Worm (Caenorhabditis elegans) whole organism, young adult: ENCODE data around the gene srz-6.
A peak's percentile ranks its signal among the peaks of the same experiment; 100 is the strongest.

ENCODE experiments used
- C06A6.2 ChIP-seq: fragments of 200-800 bp; sonication (Bioruptor generic); conservative IDR thresholded peaks from 2 replicates; pipeline ENCODE4 v1.3.6; 2022; ENCODE audit warnings: missing genetic modification characterization, missing compliant biosample characterization
- T26A5.8 ChIP-seq: sonication (generic microtip); optimal IDR thresholded peaks from 2 replicates; lab custom pipeline; 2016; ENCODE audit warnings: missing genetic modification characterization, missing compliant biosample characterization
- Y53G8AR.9 ChIP-seq: fragments of 200-800 bp; sonication (Bioruptor generic); conservative IDR thresholded peaks from 2 replicates; pipeline ENCODE4 v1.3.6; 2022; ENCODE audit warnings: missing genetic modification reagents, missing genetic modification characterization, missing compliant biosample characterization
- ZK185.1 ChIP-seq: sonication (generic microtip); optimal IDR thresholded peaks from 2 replicates; lab custom pipeline; 2016; ENCODE audit warnings: mild to moderate bottlenecking, missing genetic modification characterization, missing compliant biosample characterization; ENCODE audit not compliant: poor library complexity, severe bottlenecking
- aptf-3 ChIP-seq: fragments of 200-800 bp; sonication (Bioruptor generic); IDR thresholded peaks from 2 replicates; pipeline ENCODE4 v1.3.6; 2022; ENCODE audit warnings: missing genetic modification characterization, missing compliant biosample characterization
- attf-6 ChIP-seq: fragments of 200-800 bp; sonication (Bioruptor generic); IDR thresholded peaks from 2 replicates; pipeline ENCODE4 v1.3.6; 2022; ENCODE audit warnings: missing genetic modification reagents, missing genetic modification characterization, missing compliant biosample characterization
- bed-1 ChIP-seq: fragments of 200-800 bp; sonication (Bioruptor generic); IDR thresholded peaks from 2 replicates; pipeline ENCODE4 v1.3.6; 2022; ENCODE audit warnings: missing genetic modification reagents, missing genetic modification characterization, missing compliant biosample characterization
- cebp-1 ChIP-seq, 2 experiments: fragments of 200-800 bp in 1 of 2; sonication (Bioruptor generic) in 1 of 2; sonication (generic microtip) in 1 of 2; IDR thresholded peaks in 1 of 2; optimal IDR thresholded peaks in 1 of 2; 2 replicates each; pipeline versions ENCODE4 v1.3.6 to Lab custom; 2017 to 2022; ENCODE audit warnings: missing compliant biosample characterization in 2 of 2, missing genetic modification characterization in 2 of 2, mild to moderate bottlenecking in 1 of 2, missing genetic modification reagents in 1 of 2, moderate library complexity in 1 of 2
- ceh-100 ChIP-seq: fragments of 200-800 bp; sonication (Bioruptor generic); IDR thresholded peaks from 2 replicates; pipeline ENCODE4 v1.3.6; 2022; ENCODE audit warnings: missing genetic modification reagents, missing genetic modification characterization, missing compliant biosample characterization
- dox-1 ChIP-seq: fragments of 200-800 bp; sonication (Bioruptor generic); IDR thresholded peaks from 2 replicates; pipeline ENCODE4 v1.3.6; 2022; ENCODE audit warnings: missing genetic modification reagents, missing genetic modification characterization, missing compliant biosample characterization
- egrh-3 ChIP-seq: fragments of 200-800 bp; sonication (Bioruptor generic); IDR thresholded peaks from 2 replicates; pipeline ENCODE4 v1.3.6; 2022; ENCODE audit warnings: missing genetic modification reagents, missing genetic modification characterization, missing compliant biosample characterization
- gei-17 ChIP-seq: fragments of 200-800 bp; sonication (Bioruptor generic); optimal IDR thresholded peaks from 2 replicates; lab custom pipeline; 2018; ENCODE audit warnings: mild to moderate bottlenecking, missing genetic modification characterization, missing compliant biosample characterization
- hlh-26 ChIP-seq: fragments of 200-800 bp; sonication (Bioruptor generic); conservative IDR thresholded peaks from 2 replicates; pipeline ENCODE4 v1.3.6; 2022; ENCODE audit warnings: missing genetic modification reagents, missing genetic modification characterization, missing compliant biosample characterization
- hmg-1.2 ChIP-seq: fragments of 200-800 bp; sonication (Bioruptor generic); IDR thresholded peaks from 2 replicates; pipeline ENCODE4 v1.3.6; 2022; ENCODE audit warnings: missing genetic modification reagents, missing genetic modification characterization, missing compliant biosample characterization
- lag-1 ChIP-seq: fragments of 200-800 bp; sonication (Bioruptor generic); IDR thresholded peaks from 2 replicates; pipeline ENCODE4 v1.3.6; 2022; ENCODE audit warnings: missing genetic modification reagents, missing genetic modification characterization, missing compliant biosample characterization
- let-526 ChIP-seq: fragments of 200-800 bp; sonication (Bioruptor generic); IDR thresholded peaks from 2 replicates; pipeline ENCODE4 v1.3.6; 2022; ENCODE audit warnings: missing genetic modification reagents, missing genetic modification characterization, missing compliant biosample characterization
- lin-26 ChIP-seq: fragments of 200-800 bp; sonication (Bioruptor generic); IDR thresholded peaks from 2 replicates; pipeline ENCODE4 v1.3.6; 2022; ENCODE audit warnings: missing genetic modification reagents, missing genetic modification characterization, missing compliant biosample characterization
- lin-54 ChIP-seq: fragments of 200-800 bp; sonication (Bioruptor generic); optimal IDR thresholded peaks from 2 replicates; lab custom pipeline; 2018; ENCODE audit warnings: mild to moderate bottlenecking, missing genetic modification characterization, missing compliant biosample characterization
- madf-10 ChIP-seq: sonication (generic microtip); optimal IDR thresholded peaks from 2 replicates; lab custom pipeline; 2016; ENCODE audit warnings: mild to moderate bottlenecking, missing genetic modification characterization, missing compliant biosample characterization
- madf-8 ChIP-seq: fragments of 200-800 bp; sonication (Bioruptor generic); conservative IDR thresholded peaks from 2 replicates; pipeline ENCODE4 v1.3.6; 2022; ENCODE audit warnings: missing genetic modification reagents, missing genetic modification characterization, missing compliant biosample characterization
- mcd-1 ChIP-seq: fragments of 200-800 bp; sonication (Bioruptor generic); IDR thresholded peaks from 2 replicates; pipeline ENCODE4 v1.3.6; 2022; ENCODE audit warnings: missing genetic modification reagents, missing genetic modification characterization, missing compliant biosample characterization
- mel-28 ChIP-seq: sonication (generic microtip); optimal IDR thresholded peaks from 2 replicates; lab custom pipeline; 2016; ENCODE audit warnings: borderline replicate concordance, mild to moderate bottlenecking, missing genetic modification characterization, missing compliant biosample characterization
- nhr-27 ChIP-seq: fragments of 200-800 bp; sonication (Bioruptor generic); optimal IDR thresholded peaks from 2 replicates; lab custom pipeline; 2018; ENCODE audit warnings: mild to moderate bottlenecking, missing genetic modification characterization, moderate library complexity, missing compliant biosample characterization
- nhr-80 ChIP-seq: sonication (generic microtip); optimal IDR thresholded peaks from 2 replicates; lab custom pipeline; 2016; ENCODE audit warnings: missing genetic modification characterization, missing compliant biosample characterization
- repo-1 ChIP-seq: sonication (generic microtip); optimal IDR thresholded peaks from 2 replicates; lab custom pipeline; 2017; ENCODE audit warnings: mild to moderate bottlenecking, missing genetic modification characterization, missing compliant biosample characterization
- sdz-38 ChIP-seq: sonication (generic microtip); optimal IDR thresholded peaks from 2 replicates; lab custom pipeline; 2016; ENCODE audit warnings: missing genotype, missing genetic modification characterization, missing compliant biosample characterization
- snpc-1.1 ChIP-seq: sonication (generic microtip); optimal IDR thresholded peaks from 2 replicates; lab custom pipeline; 2017; ENCODE audit warnings: missing genetic modification characterization, mild to moderate bottlenecking, missing compliant biosample characterization, antibody characterized with exemption, moderate library complexity, missing genotype, missing genetic modification reagents; ENCODE audit not compliant: insufficient read depth
- snpc-1.3 ChIP-seq: sonication (generic microtip); optimal IDR thresholded peaks from 2 replicates; lab custom pipeline; 2017; ENCODE audit warnings: missing genetic modification characterization, mild to moderate bottlenecking, missing compliant biosample characterization, antibody characterized with exemption, moderate library complexity, missing genotype, missing genetic modification reagents; ENCODE audit not compliant: insufficient read depth
- snpc-3.4 ChIP-seq: sonication (generic microtip); optimal IDR thresholded peaks from 2 replicates; lab custom pipeline; 2017; ENCODE audit warnings: missing genetic modification characterization, mild to moderate bottlenecking, missing compliant biosample characterization, antibody characterized with exemption, moderate library complexity, missing genotype, missing genetic modification reagents
- tbp1 ChIP-seq: fragments of 200-800 bp; sonication (Bioruptor generic); optimal IDR thresholded peaks from 2 replicates; lab custom pipeline; 2018; ENCODE audit warnings: mild to moderate bottlenecking, missing genetic modification characterization, missing compliant biosample characterization
- tbx-9 ChIP-seq: sonication (generic microtip); optimal IDR thresholded peaks from 2 replicates; lab custom pipeline; 2016; ENCODE audit warnings: borderline replicate concordance, missing genetic modification characterization, inconsistent platforms, missing compliant biosample characterization
- tlf-1 ChIP-seq: fragments of 200-800 bp; sonication (Bioruptor generic); optimal IDR thresholded peaks from 2 replicates; lab custom pipeline; 2018; ENCODE audit warnings: mild to moderate bottlenecking, missing genetic modification characterization, missing compliant biosample characterization
- zfh-2 ChIP-seq: fragments of 200-800 bp; sonication (Bioruptor generic); conservative IDR thresholded peaks from 2 replicates; pipeline ENCODE4 v1.3.6; 2022; ENCODE audit warnings: missing genetic modification reagents, missing genetic modification characterization, missing compliant biosample characterization

Gene srz-6

ce11 chrII:12494556-12495131 is 2.6 kb downstream of the srz-6 start, which contains the start of gene col-85 (continued):
- TF ChIP-seq lin-26 (GFP tag; lab: Robert Waterston, UW) (peak; percentile 98), tbp1 (GFP tag; lab: Kevin White, UChicago) (peak; percentile 95), repo-1 (peak; percentile 50), snpc-1.1 (peak; percentile 90), bed-1 (GFP tag; lab: Robert Waterston, UW) (0 out of 2 replicates have a peak, but pooled peaks have one; percentile 77), lin-54 (GFP tag; lab: Kevin White, UChicago) (peak; percentile 78), madf-10 (tag; lab: Kevin White, UChicago) (peak; percentile 84), aptf-3 (no peak), lag-1 (GFP tag; lab: Robert Waterston, UW) (no peak), tlf-1 (GFP tag; lab: Kevin White, UChicago) (peak; percentile 57), ceh-100 (peak; percentile 78)

- TF ChIP-seq attf-6 (GFP tag; lab: Robert Waterston, UW) (no peak), hmg-1.2 (no peak), T26A5.8 (tag; lab: Kevin White, UChicago) (no peak), ZK185.1 (tag; lab: Kevin White, UChicago) (no peak), snpc-1.3 (tag; lab: Kevin White, UChicago) (no peak), egrh-3 (GFP tag; lab: Robert Waterston, UW) (no peak), madf-8 (GFP tag; lab: Robert Waterston, UW) (no peak), dox-1 (GFP tag; lab: Robert Waterston, UW) (no peak), C06A6.2 (GFP tag; lab: Robert Waterston, UW) (no peak), nhr-27 (tag; lab: Kevin White, UChicago) (no peak), madf-10 (tag; lab: Kevin White, UChicago) (no peak)
These were observed 4.9 kb downstream of the srz-6 start, which contains the start of gene T21B4.3 for ce11 chrII:12496981-12497380. Gene T21B4.3 (minus strand): TSS chrII:12497081.

- TF ChIP-seq zfh-2 (peak; percentile 42; the same call in 1 of the 2 replicates), sdz-38 (tag; lab: Kevin White, UChicago) (no peak)
- TF ChIP-seq, all 124 proteins: peak for 1
These were observed 7.9 kb downstream of the srz-6 start for ce11 chrII:12499969-12500368.

- TF ChIP-seq mel-28 (tag; lab: Kevin White, UChicago): no peak
- no peak for TF ChIP-seq ceh-100
- TF ChIP-seq gei-17 (GFP tag; lab: Kevin White, UChicago): no peak
- TF ChIP-seq cebp-1 (GFP tag; IDR thresholded peaks at IDR 0.05; lab: Robert Waterston, UW): no peak
- no peak for TF ChIP-seq cebp-1 (tag; optimal IDR thresholded peaks at IDR 0.05; lab: Kevin White, UChicago)
- no peak for TF ChIP-seq snpc-3.4
- no peak for TF ChIP-seq Y53G8AR.9
- no peak for TF ChIP-seq nhr-80 (tag; lab: Kevin White, UChicago)
These were observed 10.7 kb downstream of the srz-6 start, which contains the start of gene ador-1 for ce11 chrII:12502784-12503183. Gene ador-1 (minus strand): TSS chrII:12502884.

ce11 chrII:12506511-12506910 is 14.5 kb downstream of the srz-6 start:
- TF ChIP-seq hlh-26 (no peak), attf-6 (GFP tag; lab: Robert Waterston, UW) (no peak), mcd-1 (GFP tag; lab: Robert Waterston, UW) (no peak), nhr-80 (tag; lab: Kevin White, UChicago) (no peak), tbx-9 (tag; lab: Kevin White, UChicago) (no peak), let-526 (no peak)
